Fruit fly (Drosophila melanogaster): ENCODE data around the gene CG8369.

The CG8369 gene

DNA sequence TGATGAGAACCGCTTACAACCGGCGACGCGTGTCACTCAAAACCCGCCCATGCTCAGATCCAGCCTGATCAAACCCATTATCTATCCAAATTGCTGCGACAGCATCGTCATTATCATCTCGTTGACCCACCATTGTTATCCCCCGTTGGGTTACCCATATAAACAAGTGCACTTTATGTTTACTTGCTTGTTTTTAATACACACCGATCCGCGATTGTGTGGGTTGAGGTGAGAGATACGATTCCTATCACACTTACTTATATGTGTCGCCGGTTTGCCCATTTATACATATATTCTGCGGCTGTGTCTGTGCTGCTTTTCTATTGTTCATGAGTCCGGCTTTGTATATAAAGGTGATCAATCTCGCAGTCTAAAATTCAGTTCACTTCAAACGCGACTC, at the start of gene CG8369:
TSS of gene CG8369 (plus strand) at position 386 of the 400 bp plus-strand sequence.
- TF ChIP-seq noc (tag; optimal IDR thresholded peaks at IDR 0.05) = peak; percentile 52

- no peak for TF ChIP-seq noc (tag; optimal IDR thresholded peaks at IDR 0.05)
Measured at dm6 chr3R:8772591-8772990, 49.2 kb upstream of the CG8369 start, which contains the start of gene CG13318. Gene CG13318 (minus strand): TSS chr3R:8772691.

DNA sequence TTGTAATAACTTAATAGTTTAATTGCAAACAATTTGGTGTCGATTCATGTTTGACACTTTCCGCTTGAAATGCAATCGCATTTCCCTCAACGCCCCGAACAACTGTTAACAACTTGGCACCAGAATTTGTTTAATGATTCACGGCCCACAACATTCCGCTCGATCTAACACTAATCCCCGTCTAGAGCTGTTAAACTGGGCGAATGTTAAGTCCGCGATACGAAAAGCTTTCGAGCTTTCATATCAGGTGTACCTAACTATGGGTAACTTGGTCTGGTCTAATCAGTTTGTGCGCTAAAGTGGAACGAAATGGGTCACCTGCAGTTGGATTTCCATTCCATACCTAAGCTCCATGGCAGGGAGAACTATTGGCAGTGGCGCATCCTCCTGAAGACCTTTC, 48.7 kb upstream of the CG8369 start, which contains the start of gene CG34301:
TSS of gene CG34301 (plus strand) at position 301 of the 400 bp plus-strand sequence.
- TF ChIP-seq noc (tag; optimal IDR thresholded peaks at IDR 0.05) = no peak

- TF ChIP-seq noc (tag; optimal IDR thresholded peaks at IDR 0.05) = no peak
Measured at dm6 chr3R:8779823-8780222, 42.0 kb upstream of the CG8369 start, which contains the start of gene CG33191. Gene CG33191 (minus strand): TSS chr3R:8779923.

dm6 chr3R:8780689-8781088, 41.1 kb upstream of the CG8369 start, which contains the start of gene CG33189:
Gene CG33189 (minus strand): TSS chr3R:8780789.
- no peak for TF ChIP-seq noc (tag; optimal IDR thresholded peaks at IDR 0.05)

- no peak for TF ChIP-seq noc (tag; optimal IDR thresholded peaks at IDR 0.05)
Measured at dm6 chr3R:8784788-8785187, 37.0 kb upstream of the CG8369 start.

DNA sequence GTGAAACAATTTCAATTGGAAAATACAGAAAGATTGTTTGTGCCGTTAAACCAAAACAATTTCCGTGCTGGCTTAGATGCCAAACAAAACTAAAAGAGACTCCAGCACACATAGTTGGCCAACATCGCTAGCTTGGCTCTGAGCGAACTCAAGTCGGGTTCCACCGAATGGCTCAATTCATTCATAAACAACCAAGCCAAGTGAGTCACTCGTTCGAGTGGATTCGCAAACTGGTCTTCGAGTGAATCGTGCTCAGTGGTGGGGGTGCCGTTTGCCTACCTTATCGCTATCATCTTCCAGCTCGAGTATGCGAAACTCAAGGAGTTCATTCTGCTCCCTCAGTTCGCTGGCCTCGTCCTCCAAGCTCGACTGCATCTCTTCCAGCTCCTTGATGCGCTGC, 36.4 kb upstream of the CG8369 start:
- no peak for TF ChIP-seq noc (tag; optimal IDR thresholded peaks at IDR 0.05)

DNA sequence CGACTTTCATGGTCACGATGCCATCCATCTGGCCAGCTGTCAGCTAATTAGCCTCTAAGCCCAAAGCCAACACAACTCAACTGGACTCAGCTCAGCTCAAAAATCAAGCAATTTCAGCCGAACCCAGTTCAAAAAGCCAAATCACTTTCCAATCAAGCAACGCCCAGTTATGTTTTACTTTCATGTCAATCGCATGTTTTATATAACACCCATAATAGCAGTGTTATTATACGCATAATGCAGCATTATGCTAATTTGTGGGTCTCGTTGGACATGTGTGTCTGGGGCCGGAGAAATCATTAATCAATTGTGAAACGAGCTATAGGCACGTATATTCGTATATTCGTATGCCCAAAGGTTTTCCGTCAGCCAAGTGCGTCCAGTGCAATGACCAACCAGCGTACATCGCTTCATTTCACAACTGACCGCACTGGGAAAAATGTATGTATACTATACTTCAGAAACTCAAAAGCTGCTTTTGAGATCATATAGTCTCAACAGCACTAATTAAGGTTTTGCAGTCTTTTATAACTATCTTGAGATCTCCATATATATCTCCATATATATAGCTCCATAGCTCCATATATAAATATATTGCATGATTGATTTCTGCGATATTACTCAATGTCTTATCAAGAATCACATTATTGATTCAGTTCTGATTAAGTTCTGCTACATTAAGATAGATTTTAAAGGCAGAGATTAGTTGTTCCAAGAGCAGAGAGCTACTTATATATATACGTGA, 34.1 kb upstream of the CG8369 start:
- no peak for TF ChIP-seq noc (tag; optimal IDR thresholded peaks at IDR 0.05)

DNA sequence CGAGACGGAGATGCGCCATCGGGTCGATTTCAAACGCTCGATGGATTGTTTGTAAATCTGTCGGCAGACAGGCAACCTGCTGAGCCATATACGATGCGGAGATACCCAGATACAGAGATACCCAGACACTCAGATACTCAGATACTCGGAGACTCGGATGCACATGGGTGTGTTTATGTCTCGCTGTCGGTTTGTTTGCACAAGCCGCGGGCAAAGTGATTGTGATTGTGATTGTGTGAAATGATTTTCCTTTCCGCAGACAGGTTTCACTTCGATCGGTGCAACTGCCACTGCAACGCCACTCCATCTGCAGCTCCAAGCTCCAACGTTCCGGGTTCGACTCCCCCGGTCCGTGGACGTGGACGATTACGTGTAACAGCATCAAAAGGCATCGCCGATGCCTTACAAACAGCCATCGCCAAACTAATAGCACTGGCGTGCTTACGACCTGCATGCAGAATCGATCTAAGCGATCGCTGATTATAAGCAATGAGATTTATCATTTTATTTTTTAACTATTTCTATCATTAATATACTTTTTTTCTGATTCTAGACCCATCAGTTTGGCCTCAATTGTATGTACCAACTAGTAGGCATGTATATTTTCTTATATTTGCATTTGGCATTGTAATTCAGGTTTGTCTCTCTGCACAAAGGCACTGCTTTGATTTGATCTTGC, 32.9 kb upstream of the CG8369 start:
- no peak for TF ChIP-seq noc (tag; optimal IDR thresholded peaks at IDR 0.05)

DNA sequence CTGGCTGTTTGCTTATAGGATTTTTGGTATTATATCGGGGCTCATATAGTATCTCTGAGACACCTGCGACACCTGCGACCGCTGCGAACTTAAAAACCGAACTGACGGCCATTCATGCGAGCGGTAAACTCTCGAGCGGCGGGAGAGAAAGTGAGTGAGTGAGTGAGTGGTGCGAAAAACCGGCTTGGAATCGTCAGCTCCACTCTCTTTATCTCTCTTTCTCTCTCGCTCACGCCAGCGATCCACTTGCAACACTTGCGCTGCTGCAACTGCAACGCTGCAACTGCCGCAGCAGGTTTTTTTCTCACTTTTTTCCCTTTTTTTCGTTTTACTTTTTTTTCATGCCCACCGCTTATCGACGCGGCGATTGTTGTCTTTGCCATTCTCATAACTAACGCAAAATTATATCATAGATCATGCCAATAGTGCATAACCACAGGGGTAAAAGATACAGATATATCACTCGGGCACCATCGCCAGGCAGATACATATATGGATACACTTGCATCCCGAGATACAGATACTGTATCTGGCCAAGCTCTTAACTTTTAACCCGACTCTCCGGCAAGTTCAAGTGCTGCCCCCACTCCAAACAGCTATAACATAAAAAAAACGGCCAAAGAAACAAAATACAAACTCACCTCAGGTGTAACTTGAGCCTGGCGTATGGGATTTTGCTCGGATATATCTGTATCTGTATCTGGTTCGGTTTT, 29.2 kb upstream of the CG8369 start:
- TF ChIP-seq noc (tag; optimal IDR thresholded peaks at IDR 0.05) = no peak

dm6 chr3R:8793726-8794125, 28.1 kb upstream of the CG8369 start:
- no peak for TF ChIP-seq noc (tag; optimal IDR thresholded peaks at IDR 0.05)

- TF ChIP-seq noc (tag; optimal IDR thresholded peaks at IDR 0.05) = no peak
Measured at dm6 chr3R:8794384-8794783, 27.4 kb upstream of the CG8369 start, which contains the start of gene Ir85a. Gene Ir85a (plus strand): TSS chr3R:8794684.

dm6 chr3R:8798332-8798731, 23.5 kb upstream of the CG8369 start:
- TF ChIP-seq noc (tag; optimal IDR thresholded peaks at IDR 0.05) = no peak

DNA sequence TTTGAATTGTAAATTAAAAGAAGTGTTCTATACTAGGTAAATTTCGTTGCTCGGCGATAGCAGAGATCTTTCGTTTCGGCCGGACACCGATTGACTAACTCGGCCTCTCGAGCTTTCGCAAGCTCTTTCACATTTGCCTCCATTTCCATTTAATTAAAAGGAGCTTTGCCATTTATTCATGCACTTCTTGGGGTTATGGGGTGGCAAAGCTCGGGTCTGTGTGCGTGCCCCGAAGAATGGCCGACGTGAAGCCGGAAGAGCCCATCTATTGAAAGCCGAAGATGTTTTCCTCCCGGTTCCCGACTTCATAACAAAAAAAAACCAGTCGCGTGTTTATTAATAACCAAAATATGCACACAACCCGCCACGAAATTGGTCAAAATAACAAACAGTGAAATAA, 21.9 kb upstream of the CG8369 start:
- TF ChIP-seq noc (tag; optimal IDR thresholded peaks at IDR 0.05) = no peak

dm6 chr3R:8801126-8801762, 20.6 kb upstream of the CG8369 start, which contains the start of the genes Pif1A, Pif1B and CCT7:
Gene Pif1A (minus strand): TSS chr3R:8801176.
Gene Pif1B (minus strand): TSS chr3R:8801176.
Gene CCT7 (plus strand): TSS chr3R:8801564.
- peak; percentile 9 for TF ChIP-seq noc (tag; optimal IDR thresholded peaks at IDR 0.05)

Data from whole organism, larva.